Fruit fly (Drosophila melanogaster): ENCODE data around the gene mtrm.

Gene mtrm

dm6 chr3L:8445027-8445426 is 32.2 kb downstream of the mtrm start (continued):
- TF ChIP-seq CG4820 (GFP tag; optimal IDR thresholded peaks at IDR 0.05) (peak; percentile 43), btn (GFP tag; optimal IDR thresholded peaks at IDR 0.05) (no peak), tll (GFP tag; optimal IDR thresholded peaks at IDR 0.05) (peak in 1 of 2 experiments; percentile 55), kni (GFP tag; optimal IDR thresholded peaks at IDR 0.05) (no peak), pnt (GFP tag; optimal IDR thresholded peaks at IDR 0.05) (no peak), E2f1 (GFP tag; IDR thresholded peaks at IDR 0.05) (peak; percentile 55), Meics (GFP tag; optimal IDR thresholded peaks at IDR 0.05) (peak; percentile 62), CG17328 (GFP tag; IDR thresholded peaks at IDR 0.05) (peak; percentile 63), Max (GFP tag; optimal IDR thresholded peaks at IDR 0.05) (peak; percentile 31), jing (GFP tag; optimal IDR thresholded peaks at IDR 0.05) (no peak)

- TF ChIP-seq maf-S (GFP tag; optimal IDR thresholded peaks at IDR 0.05) = peak; percentile 20
- no peak for TF ChIP-seq CG6254 (GFP tag; optimal IDR thresholded peaks at IDR 0.05)
- peak; percentile 79 for TF ChIP-seq lab (GFP tag; optimal IDR thresholded peaks at IDR 0.05)
- peak; percentile 54 for TF ChIP-seq Hsf (GFP tag; optimal IDR thresholded peaks at IDR 0.05)
- TF ChIP-seq hkb (optimal IDR thresholded peaks at IDR 0.05) = no peak
- peak; percentile 66 for TF ChIP-seq hkb (GFP tag; IDR thresholded peaks at IDR 0.05)
- TF ChIP-seq CG18476 (GFP tag; optimal IDR thresholded peaks at IDR 0.05) = peak; percentile 5
- no peak for TF ChIP-seq aop (GFP tag; IDR thresholded peaks at IDR 0.05)
- TF ChIP-seq CG1529 (GFP tag; optimal IDR thresholded peaks at IDR 0.05) = no peak
- no peak for TF ChIP-seq wor (GFP tag; IDR thresholded peaks at IDR 0.05)
- peak; percentile 54 for TF ChIP-seq CG1233 (GFP tag; optimal IDR thresholded peaks at IDR 0.05)
- TF ChIP-seq CG12769 (tag; optimal IDR thresholded peaks at IDR 0.05) = peak; percentile 76
- peak; percentile 18 for TF ChIP-seq CG3163 (GFP tag; optimal IDR thresholded peaks at IDR 0.05)
- TF ChIP-seq ems (GFP tag; optimal IDR thresholded peaks at IDR 0.05) = peak; percentile 34
- peak; percentile 31 for TF ChIP-seq fd3F (GFP tag; optimal IDR thresholded peaks at IDR 0.05)
- peak; percentile 15 for TF ChIP-seq slp2 (GFP tag; optimal IDR thresholded peaks at IDR 0.05)
- TF ChIP-seq da (GFP tag; optimal IDR thresholded peaks at IDR 0.05) = no peak
- no peak for TF ChIP-seq Trl (optimal IDR thresholded peaks at IDR 0.05)
- peak; percentile 10 for TF ChIP-seq Trl (GFP tag; optimal IDR thresholded peaks at IDR 0.05)
- TF ChIP-seq CG12391 (tag; optimal IDR thresholded peaks at IDR 0.05) = peak; percentile 54
- TF ChIP-seq ranshi (GFP tag; IDR thresholded peaks at IDR 0.05) = 0 out of 2 replicates have a peak, but pooled peaks have one; percentile 55
- no peak for TF ChIP-seq Vsx1 (GFP tag; optimal IDR thresholded peaks at IDR 0.05)
- peak; percentile 34 for TF ChIP-seq D19A (tag; optimal IDR thresholded peaks at IDR 0.05)
- peak; percentile 71 for TF ChIP-seq CG11504 (tag; optimal IDR thresholded peaks at IDR 0.05)
- TF ChIP-seq B-H2 (GFP tag; optimal IDR thresholded peaks at IDR 0.05) = peak; percentile 46
- TF ChIP-seq zfh2 (GFP tag; optimal IDR thresholded peaks at IDR 0.05) = peak; percentile 55
- TF ChIP-seq CG13296 (GFP tag; optimal IDR thresholded peaks at IDR 0.05) = peak; percentile 69
- TF ChIP-seq Abd-B (GFP tag; optimal IDR thresholded peaks at IDR 0.05) = no peak
- peak; percentile 65 for TF ChIP-seq Sox102F (GFP tag; optimal IDR thresholded peaks at IDR 0.05)
- no peak for TF ChIP-seq gcm (GFP tag; optimal IDR thresholded peaks at IDR 0.05)
- TF ChIP-seq CG9932 (GFP tag; IDR thresholded peaks at IDR 0.05) = peak; percentile 79
- peak; percentile 65 for TF ChIP-seq NFAT (GFP tag; IDR thresholded peaks at IDR 0.05)
- TF ChIP-seq bcd (GFP tag; optimal IDR thresholded peaks at IDR 0.05) = peak; percentile 33
- TF ChIP-seq stc (GFP tag; IDR thresholded peaks at IDR 0.05) = no peak; the same call in 1 of the 2 replicates
- peak; percentile 69 for TF ChIP-seq CG10147 (GFP tag; optimal IDR thresholded peaks at IDR 0.05)
- TF ChIP-seq Hr51 (GFP tag; optimal IDR thresholded peaks at IDR 0.05) = peak in 1 of 2 experiments; percentile 75
- TF ChIP-seq Camta (GFP tag; optimal IDR thresholded peaks at IDR 0.05) = peak; percentile 34
- no peak for TF ChIP-seq ash1 (GFP tag; optimal IDR thresholded peaks at IDR 0.05)
- peak; percentile 24 for TF ChIP-seq CG6854 (GFP tag; optimal IDR thresholded peaks at IDR 0.05)
These were observed 33.4 kb downstream of the mtrm start for dm6 chr3L:8446050-8446781.
